Worm (Caenorhabditis elegans) whole organism, L3 larva: Measurements from ENCODE around the gene gba-2.
A peak's percentile ranks its signal among the peaks of the same experiment; 100 is the strongest.
"Not testable (repeated sequence)": the region's sequence is repeated elsewhere in the genome, so short reads cannot be mapped to it uniquely, and the experiment has no call there.

Source experiments
- R02D3.7 ChIP-seq: fragments of 150-350 bp; optimal IDR thresholded peaks from 2 replicates; lab custom pipeline; 2014; ENCODE audit warnings: missing biosample characterization, missing genetic modification characterization
- ZK546.5 ChIP-seq: sonication (generic microtip); optimal IDR thresholded peaks from 2 replicates; lab custom pipeline; 2017; ENCODE audit warnings: missing biosample characterization, missing genetic modification characterization
- ceh-28 ChIP-seq: fragments of 150-350 bp; optimal IDR thresholded peaks from 2 replicates; lab custom pipeline; 2014; ENCODE audit warnings: missing biosample characterization, missing genetic modification reagents, missing genetic modification characterization
- ceh-82 ChIP-seq: fragments of 150-350 bp; optimal IDR thresholded peaks from 2 replicates; lab custom pipeline; 2014; ENCODE audit warnings: missing biosample characterization, missing genetic modification characterization
- egl-27 ChIP-seq: sonication (generic microtip); optimal IDR thresholded peaks from 4 replicates; lab custom pipeline; 2017; ENCODE audit warnings: missing biosample characterization, missing genetic modification reagents, missing genetic modification characterization
- egl-5 ChIP-seq: fragments of 150-350 bp; optimal IDR thresholded peaks from 2 replicates; lab custom pipeline; 2017; ENCODE audit warnings: missing biosample characterization, missing genetic modification reagents, missing genetic modification characterization, inconsistent platforms
- elt-2 ChIP-seq: sonication (generic microtip); optimal IDR thresholded peaks from 2 replicates; lab custom pipeline; 2016; ENCODE audit warnings: missing genetic modification reagents, mild to moderate bottlenecking, missing genetic modification characterization, missing compliant biosample characterization
- elt-3 ChIP-seq, 3 experiments: fragments of 150-350 bp in 1 of 3; sonication (generic microtip) in 2 of 3; optimal IDR thresholded peaks; 2 replicates in 2 of 3; 4 replicates in 1 of 3; lab custom pipeline; 2014 to 2017; ENCODE audit warnings: missing biosample characterization in 3 of 3, missing genetic modification characterization in 3 of 3
- eor-1 ChIP-seq, 2 experiments: fragments of 150-350 bp; optimal IDR thresholded peaks; 2 replicates each; lab custom pipeline; 2014 to 2018; ENCODE audit warnings: missing biosample characterization in 2 of 2, missing genetic modification characterization in 2 of 2
- fkh-10 ChIP-seq: sonication (generic microtip); optimal IDR thresholded peaks from 2 replicates; lab custom pipeline; 2017; ENCODE audit warnings: missing biosample characterization, missing genetic modification reagents, missing genetic modification characterization
- fkh-2 ChIP-seq: fragments of 150-350 bp; optimal IDR thresholded peaks from 2 replicates; lab custom pipeline; 2014; ENCODE audit warnings: missing biosample characterization, missing genetic modification reagents, missing genetic modification characterization
- fos-1 ChIP-seq: fragments of 150-350 bp; optimal IDR thresholded peaks from 2 replicates; lab custom pipeline; 2014; ENCODE audit warnings: missing biosample characterization, missing genetic modification characterization
- hmg-11 ChIP-seq: sonication (generic microtip); optimal IDR thresholded peaks from 2 replicates; lab custom pipeline; 2016; ENCODE audit warnings: missing genetic modification characterization, missing compliant biosample characterization
- jun-1 ChIP-seq: fragments of 150-350 bp; optimal IDR thresholded peaks from 2 replicates; lab custom pipeline; 2014; ENCODE audit warnings: missing biosample characterization, missing genetic modification reagents, missing genetic modification characterization
- lin-39 ChIP-seq: fragments of 150-350 bp; optimal IDR thresholded peaks from 2 replicates; lab custom pipeline; 2018; ENCODE audit warnings: missing biosample characterization, missing genetic modification reagents, missing genetic modification characterization
- lsy-12 ChIP-seq: sonication (generic microtip); optimal IDR thresholded peaks from 2 replicates; lab custom pipeline; 2016; ENCODE audit warnings: mild to moderate bottlenecking, missing genetic modification characterization, missing compliant biosample characterization
- mdl-1 ChIP-seq: fragments of 150-350 bp; optimal IDR thresholded peaks from 2 replicates; lab custom pipeline; 2014; ENCODE audit warnings: missing biosample characterization, missing genetic modification characterization
- mml-1 ChIP-seq: fragments of 150-350 bp; sonication (generic microtip); optimal IDR thresholded peaks from 3 replicates; lab custom pipeline; 2014; ENCODE audit warnings: missing biosample characterization, missing genetic modification characterization
- nhr-11 ChIP-seq: fragments of 150-350 bp; optimal IDR thresholded peaks from 2 replicates; lab custom pipeline; 2014; ENCODE audit warnings: missing biosample characterization, missing genetic modification characterization
- nhr-12 ChIP-seq: fragments of 150-350 bp; optimal IDR thresholded peaks from 2 replicates; lab custom pipeline; 2014; ENCODE audit warnings: missing biosample characterization, missing genetic modification characterization
- nhr-237 ChIP-seq: fragments of 150-350 bp; optimal IDR thresholded peaks from 2 replicates; lab custom pipeline; 2014; ENCODE audit warnings: missing biosample characterization, missing genetic modification characterization
- nhr-28 ChIP-seq: fragments of 150-350 bp; optimal IDR thresholded peaks from 2 replicates; lab custom pipeline; 2014; ENCODE audit warnings: missing biosample characterization, missing genetic modification characterization
- nhr-67 ChIP-seq: fragments of 150-350 bp; optimal IDR thresholded peaks from 2 replicates; lab custom pipeline; 2014; ENCODE audit warnings: missing biosample characterization, missing genetic modification characterization
- nhr-76 ChIP-seq: fragments of 150-350 bp; sonication (generic microtip); optimal IDR thresholded peaks from 5 replicates; lab custom pipeline; 2014; ENCODE audit warnings: missing biosample characterization, missing genetic modification characterization
- nhr-77 ChIP-seq: fragments of 150-350 bp; optimal IDR thresholded peaks from 2 replicates; lab custom pipeline; 2014; ENCODE audit warnings: missing biosample characterization, missing genetic modification characterization
- pqm-1 ChIP-seq: fragments of 150-350 bp; optimal IDR thresholded peaks from 2 replicates; lab custom pipeline; 2017; ENCODE audit warnings: missing biosample characterization, missing genetic modification characterization, inconsistent platforms
- sea-2 ChIP-seq: fragments of 150-350 bp; sonication (generic microtip); optimal IDR thresholded peaks from 4 replicates; lab custom pipeline; 2014; ENCODE audit warnings: missing biosample characterization, missing genetic modification reagents, missing genetic modification characterization
- skn-1 ChIP-seq: fragments of 150-350 bp; optimal IDR thresholded peaks from 2 replicates; lab custom pipeline; 2014; ENCODE audit warnings: missing biosample characterization, missing genetic modification characterization
- tbx-2 ChIP-seq: sonication (generic microtip); optimal IDR thresholded peaks from 2 replicates; lab custom pipeline; 2016; ENCODE audit warnings: mild to moderate bottlenecking, missing genetic modification characterization, missing compliant biosample characterization
- unc-39 ChIP-seq: sonication (generic microtip); optimal IDR thresholded peaks from 4 replicates; lab custom pipeline; 2017; ENCODE audit warnings: missing biosample characterization, missing genetic modification characterization
- unc-62 ChIP-seq: fragments of 150-350 bp; sonication (generic microtip); optimal IDR thresholded peaks from 4 replicates; lab custom pipeline; 2014; ENCODE audit warnings: missing biosample characterization, missing genetic modification reagents, missing genetic modification characterization
- zag-1 ChIP-seq: fragments of 150-350 bp; optimal IDR thresholded peaks from 2 replicates; lab custom pipeline; 2014; ENCODE audit warnings: missing biosample characterization, missing genetic modification characterization
- ztf-11 ChIP-seq: fragments of 150-350 bp; optimal IDR thresholded peaks from 2 replicates; lab custom pipeline; 2014; ENCODE audit warnings: missing biosample characterization, missing genetic modification characterization
- ztf-4 ChIP-seq: fragments of 150-350 bp; optimal IDR thresholded peaks from 2 replicates; lab custom pipeline; 2014; ENCODE audit warnings: missing biosample characterization, missing genetic modification characterization

gba-2 gene

DNA sequence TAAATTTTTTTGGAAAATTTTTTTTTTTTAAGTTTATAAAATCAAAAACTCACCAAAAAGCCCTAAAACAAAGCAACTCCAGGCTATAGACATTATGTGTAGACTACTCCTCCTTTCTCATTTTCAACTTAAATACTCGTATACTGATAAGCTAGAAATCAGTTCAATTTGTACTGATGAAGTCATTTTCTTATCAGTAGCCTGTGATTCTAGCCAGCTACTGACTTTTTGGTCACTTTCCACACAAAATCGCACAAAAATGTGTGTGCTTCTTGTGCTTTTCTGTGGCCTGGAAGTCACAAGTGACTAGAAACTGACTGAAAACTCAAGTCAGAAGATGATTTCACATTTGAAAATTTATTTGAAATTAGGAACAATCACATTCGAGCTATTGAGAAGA lies at the start of gene gba-2:
Gene gba-2 (minus strand): TSS at position 106 of the 400 bp plus-strand sequence.
- TF ChIP-seq egl-27, result no peak
- no peak for TF ChIP-seq fkh-2 (tag; lab: Kevin White, UChicago)
- TF ChIP-seq hmg-11 (tag; lab: Kevin White, UChicago), result no peak
- TF ChIP-seq jun-1 (tag; lab: Kevin White, UChicago), result no peak
- no peak for TF ChIP-seq sea-2 (GFP tag; lab: Kevin White, UChicago)
- TF ChIP-seq ztf-11 (tag; lab: Kevin White, UChicago), result no peak
- TF ChIP-seq elt-2 (tag; lab: Kevin White, UChicago), result peak; percentile 63
- TF ChIP-seq nhr-28, result no peak
- TF ChIP-seq nhr-11 (tag; lab: Kevin White, UChicago), result no peak
- TF ChIP-seq pqm-1 (tag; lab: Kevin White, UChicago), result peak; percentile 54

DNA sequence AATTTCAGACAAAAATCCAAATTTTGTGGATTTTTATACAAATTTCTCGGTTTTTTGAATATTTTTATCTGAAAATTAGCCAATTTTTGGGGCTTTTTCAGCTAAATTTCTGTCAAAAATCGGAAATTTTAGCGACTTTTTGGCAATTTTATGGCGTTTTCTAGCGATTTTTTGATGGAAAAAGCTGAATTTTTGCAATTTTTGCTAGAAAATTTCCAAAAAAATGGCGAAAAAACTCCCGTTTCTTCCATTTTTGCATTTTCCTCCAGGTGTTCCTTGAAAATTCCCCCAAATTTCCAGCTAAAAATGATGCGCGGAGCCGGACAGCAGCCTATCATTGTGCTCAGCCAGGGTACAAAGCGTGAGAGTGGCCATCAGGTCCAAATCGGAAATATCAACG lies 47.0 kb upstream of the gba-2 start, which contains the start of gene cct-3:
Gene cct-3 (plus strand): TSS at position 301 of the 400 bp plus-strand sequence.
- TF ChIP-seq skn-1 (tag; lab: Kevin White, UChicago) (no peak), eor-1 (tag; optimal IDR thresholded peaks at IDR 0.05; lab: Kevin White, UChicago) (no peak), pqm-1 (tag; lab: Kevin White, UChicago) (no peak), nhr-12 (no peak), nhr-67 (no peak), nhr-76 (tag; lab: Kevin White, UChicago) (no peak), elt-3 (tag; optimal IDR thresholded peaks at IDR 0.05; lab: Kevin White, UChicago) (no peak), tbx-2 (tag; lab: Kevin White, UChicago) (no peak)

DNA sequence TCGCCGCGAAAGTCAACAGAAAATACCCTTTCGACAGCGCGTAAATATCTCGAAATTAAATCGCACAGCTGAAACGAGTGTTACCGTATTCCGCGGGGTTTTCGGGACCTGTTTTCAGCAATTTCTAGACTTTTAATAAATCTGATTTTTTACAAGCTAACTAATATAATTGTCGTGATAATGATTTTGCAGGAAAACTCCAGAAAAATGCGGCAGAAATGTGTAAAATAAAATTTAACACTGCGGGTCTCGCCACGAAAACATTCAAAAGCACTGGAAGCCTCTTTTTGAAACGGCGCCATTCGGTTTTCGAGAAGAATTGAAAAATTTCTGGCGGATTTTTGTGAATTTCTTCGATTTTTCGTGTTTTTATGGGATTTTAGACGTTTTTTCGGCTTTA lies 46.2 kb upstream of the gba-2 start, which contains the start of gene F54A3.6:
Gene F54A3.6 (minus strand): TSS at position 42 of the 400 bp plus-strand sequence.
- TF ChIP-seq elt-3 (tag; optimal IDR thresholded peaks at IDR 0.05; lab: Kevin White, UChicago); fkh-2 (tag; lab: Kevin White, UChicago); hmg-11 (tag; lab: Kevin White, UChicago): not testable (repeated sequence)

DNA sequence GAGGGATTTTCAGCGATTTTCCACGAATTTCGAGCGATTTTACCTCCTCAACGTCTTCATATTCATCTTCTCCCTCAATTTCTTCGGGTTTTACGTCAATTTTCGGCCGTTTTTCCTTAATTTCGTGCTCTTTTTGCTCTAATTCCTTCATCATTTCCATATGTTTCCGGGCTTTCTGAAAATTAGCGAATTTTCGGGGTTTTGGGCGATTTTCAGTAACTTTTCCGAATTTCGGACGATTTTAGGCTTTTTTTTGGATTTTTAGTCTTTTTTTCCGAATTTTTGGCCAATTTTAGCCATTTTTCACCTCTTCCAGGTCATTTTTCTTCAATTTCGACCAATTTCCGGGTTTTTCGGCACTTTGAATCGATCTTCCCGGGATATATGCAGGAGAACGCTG lies 44.1 kb upstream of the gba-2 start:
- TF ChIP-seq nhr-11 (tag; lab: Kevin White, UChicago) (no peak), sea-2 (GFP tag; lab: Kevin White, UChicago) (no peak), hmg-11 (tag; lab: Kevin White, UChicago) (no peak), egl-27 (no peak), fos-1 (tag; lab: Kevin White, UChicago) (no peak), mdl-1 (tag; lab: Kevin White, UChicago) (no peak), lsy-12 (tag; lab: Kevin White, UChicago) (no peak), zag-1 (tag; lab: Kevin White, UChicago) (no peak), unc-62 (GFP tag; lab: Kevin White, UChicago) (no peak), mml-1 (tag; lab: Kevin White, UChicago) (no peak), nhr-237 (no peak), ceh-28 (tag; lab: Kevin White, UChicago) (no peak)
- TF ChIP-seq, all 47 proteins: peak for 0

DNA sequence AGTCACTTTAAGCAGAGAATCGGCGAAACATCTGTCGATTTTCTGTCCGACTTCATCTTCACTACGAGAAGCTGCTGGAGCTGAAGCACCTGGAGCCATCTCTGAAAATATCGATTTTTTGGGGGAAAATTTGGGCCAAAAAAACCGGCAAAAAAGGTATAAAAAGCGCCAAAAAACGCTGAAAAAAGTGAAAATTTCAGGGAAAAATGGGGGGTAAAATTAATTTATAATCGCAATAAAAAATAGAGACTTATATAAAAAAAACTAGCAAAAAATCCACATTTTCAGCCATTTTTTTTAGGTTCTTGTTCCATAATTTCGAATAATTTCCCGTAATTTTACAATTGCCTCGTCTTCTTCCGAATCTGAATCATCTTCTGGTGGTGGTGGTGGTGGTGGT lies 39.4 kb upstream of the gba-2 start, which contains the start of gene F54A3.5:
Gene F54A3.5 (minus strand): TSS at position 101 of the 400 bp plus-strand sequence.
- TF ChIP-seq fkh-10 (GFP tag; lab: Kevin White, UChicago) (no peak), hmg-11 (tag; lab: Kevin White, UChicago) (no peak), sea-2 (GFP tag; lab: Kevin White, UChicago) (no peak), ceh-82 (no peak), lin-39 (no peak), skn-1 (tag; lab: Kevin White, UChicago) (no peak), tbx-2 (tag; lab: Kevin White, UChicago) (no peak), lsy-12 (tag; lab: Kevin White, UChicago) (no peak), ztf-11 (tag; lab: Kevin White, UChicago) (no peak), nhr-12 (no peak), unc-39 (no peak), pqm-1 (tag; lab: Kevin White, UChicago) (no peak), R02D3.7 (no peak), egl-5 (no peak), ztf-4 (tag; lab: Kevin White, UChicago) (no peak), jun-1 (tag; lab: Kevin White, UChicago) (no peak), nhr-77 (tag; lab: Kevin White, UChicago) (no peak), ZK546.5 (tag; lab: Kevin White, UChicago) (no peak)
